Fruit fly (Drosophila melanogaster) whole organism, embryonic: ENCODE measurements around the gene sit.

ENCODE experiments used
- Atf6 ChIP-seq: fragments of 200-800 bp; sonication (Bioruptor generic); IDR thresholded peaks from 2 replicates; pipeline ENCODE4 v1.3.6; 2022; ENCODE audit warnings: missing biosample characterization, missing genetic modification characterization
- Awh ChIP-seq: fragments of 200-800 bp; sonication (Bioruptor generic); IDR thresholded peaks from 2 replicates; pipeline ENCODE4, ENCODE4 v1.3.6; 2022; ENCODE audit warnings: missing biosample characterization, missing genetic modification characterization
- Bgb ChIP-seq: fragments of 200-800 bp; sonication (Bioruptor generic); IDR thresholded peaks from 2 replicates; pipeline ENCODE4 v1.3.6; 2022; ENCODE audit warnings: missing biosample characterization, missing genetic modification characterization; ENCODE audit not compliant: partially characterized antibody
- CG10366 ChIP-seq: fragments of 200-800 bp; sonication (Bioruptor generic); IDR thresholded peaks from 2 replicates; pipeline ENCODE4 v1.3.6; 2022; ENCODE audit warnings: missing biosample characterization, missing genetic modification characterization
- CG13775 ChIP-seq: fragments of 200-800 bp; sonication (Bioruptor generic); optimal IDR thresholded peaks from 3 replicates; lab custom pipeline; 2017; ENCODE audit warnings: missing biosample characterization, mild to moderate bottlenecking, missing genetic modification characterization
- CG14860 ChIP-seq: fragments of 200-800 bp; sonication (Bioruptor generic); IDR thresholded peaks from 3 replicates; pipeline ENCODE4 v1.3.6; 2022; ENCODE audit warnings: missing biosample characterization, missing genetic modification characterization; ENCODE audit not compliant: partially characterized antibody
- CG15514 ChIP-seq: fragments of 200-800 bp; sonication (Bioruptor generic); optimal IDR thresholded peaks from 3 replicates; lab custom pipeline; 2017; ENCODE audit warnings: missing biosample characterization, missing genetic modification characterization, mild to moderate bottlenecking, moderate library complexity, missing genetic modification reagents
- CG16813 ChIP-seq: fragments of 200-800 bp; sonication (Bioruptor generic); IDR thresholded peaks from 3 replicates; pipeline ENCODE4 v1.3.6; 2022; ENCODE audit warnings: missing biosample characterization, missing genetic modification characterization; ENCODE audit not compliant: partially characterized antibody
- CG17361 ChIP-seq: fragments of 200-800 bp; sonication (Bioruptor generic); IDR thresholded peaks from 3 replicates; pipeline ENCODE4 v1.3.6; 2022; ENCODE audit warnings: missing biosample characterization, missing genetic modification characterization
- CG18262 ChIP-seq: fragments of 200-800 bp; optimal IDR thresholded peaks from 3 replicates; lab custom pipeline; 2019; ENCODE audit warnings: missing biosample characterization, mild to moderate bottlenecking, missing genetic modification characterization, moderate library complexity
- CG18599 ChIP-seq: fragments of 200-800 bp; sonication (Bioruptor generic); optimal IDR thresholded peaks from 3 replicates; lab custom pipeline; 2017; ENCODE audit warnings: missing biosample characterization, missing genetic modification characterization, mild to moderate bottlenecking, moderate library complexity, missing genetic modification reagents
- CG2875 ChIP-seq: fragments of 200-800 bp; sonication (Bioruptor generic); optimal IDR thresholded peaks from 2 replicates; lab custom pipeline; 2017; ENCODE audit warnings: missing biosample characterization, mild to moderate bottlenecking, missing genetic modification characterization, missing genetic modification reagents
- CG2889 ChIP-seq: fragments of 200-800 bp; sonication (Bioruptor generic); IDR thresholded peaks from 3 replicates; pipeline ENCODE4 v1.3.6; 2022; ENCODE audit warnings: missing biosample characterization, missing genetic modification characterization
- CG30020 ChIP-seq: fragments of 200-800 bp; optimal IDR thresholded peaks from 2 replicates; lab custom pipeline; 2019; ENCODE audit warnings: missing biosample characterization, mild to moderate bottlenecking, missing genetic modification characterization, moderate library complexity
- CG3281 ChIP-seq: fragments of 200-800 bp; sonication (Bioruptor generic); optimal IDR thresholded peaks from 3 replicates; lab custom pipeline; 2017; ENCODE audit warnings: missing biosample characterization, mild to moderate bottlenecking, missing genetic modification characterization
- CG3407 ChIP-seq: fragments of 200-800 bp; sonication (Bioruptor generic); optimal IDR thresholded peaks from 2 replicates; lab custom pipeline; 2018; ENCODE audit warnings: missing biosample characterization, mild to moderate bottlenecking, missing genetic modification characterization
- CG3726 ChIP-seq: fragments of 200-800 bp; sonication (Bioruptor generic); IDR thresholded peaks from 3 replicates; pipeline ENCODE4, ENCODE4 v1.3.6; 2022; ENCODE audit warnings: missing biosample characterization, missing genetic modification characterization
- CG4707 ChIP-seq: fragments of 200-800 bp; sonication (Bioruptor generic); optimal IDR thresholded peaks from 2 replicates; lab custom pipeline; 2018; ENCODE audit warnings: missing biosample characterization, mild to moderate bottlenecking, missing genetic modification characterization, moderate library complexity
- CG4730 ChIP-seq: fragments of 200-800 bp; sonication (Bioruptor generic); IDR thresholded peaks from 2 replicates; pipeline ENCODE4 v1.3.6; 2022; ENCODE audit warnings: missing biosample characterization, missing genetic modification characterization
- CG6791 ChIP-seq: fragments of 200-800 bp; sonication (Bioruptor generic); IDR thresholded peaks from 3 replicates; pipeline ENCODE4 v1.3.6; 2022; ENCODE audit warnings: missing biosample characterization, missing genetic modification characterization; ENCODE audit not compliant: partially characterized antibody
- CG7357 ChIP-seq: fragments of 200-800 bp; sonication (Bioruptor generic); IDR thresholded peaks from 3 replicates; pipeline ENCODE4 v1.3.6; 2022; ENCODE audit warnings: missing biosample characterization, missing genetic modification characterization
- CG7963 ChIP-seq: fragments of 200-800 bp; sonication (Bioruptor generic); IDR thresholded peaks from 3 replicates; pipeline ENCODE4 v1.3.6; 2022; ENCODE audit warnings: missing biosample characterization, missing genetic modification characterization; ENCODE audit not compliant: partially characterized antibody
- CG8089 ChIP-seq: fragments of 200-800 bp; sonication (Bioruptor generic); optimal IDR thresholded peaks from 3 replicates; lab custom pipeline; 2016; ENCODE audit warnings: missing biosample characterization, missing genetic modification characterization
- CG8388 ChIP-seq: fragments of 200-800 bp; sonication (Bioruptor generic); optimal IDR thresholded peaks from 2 replicates; lab custom pipeline; 2019; ENCODE audit warnings: missing biosample characterization, mild to moderate bottlenecking, missing genetic modification characterization, moderate library complexity
- CkIIα-i1 ChIP-seq: fragments of 200-800 bp; sonication (Bioruptor generic); IDR thresholded peaks from 2 replicates; pipeline ENCODE4 v1.3.6; 2022; ENCODE audit warnings: missing biosample characterization, missing genetic modification characterization
- Doc2 ChIP-seq: fragments of 200-800 bp; sonication (Bioruptor generic); IDR thresholded peaks from 2 replicates; pipeline ENCODE4 v1.3.6; 2022; ENCODE audit warnings: missing biosample characterization, missing genetic modification characterization
- Mad ChIP-seq: fragments of 200-800 bp; sonication (Bioruptor generic); optimal IDR thresholded peaks from 2 replicates; lab custom pipeline; 2016; ENCODE audit warnings: missing biosample characterization, missing genetic modification characterization
- NFAT ChIP-seq: fragments of 200-800 bp; sonication (Bioruptor generic); IDR thresholded peaks from 2 replicates; pipeline ENCODE4 v1.3.6; 2022; ENCODE audit warnings: missing biosample characterization, missing genetic modification characterization
- Opbp ChIP-seq: fragments of 200-800 bp; sonication (Bioruptor generic); IDR thresholded peaks from 3 replicates; pipeline ENCODE4 v1.3.6; 2022; ENCODE audit warnings: missing biosample characterization, missing genetic modification characterization; ENCODE audit not compliant: partially characterized antibody
- Sox102F ChIP-seq: fragments of 200-800 bp; sonication (Bioruptor generic); optimal IDR thresholded peaks from 2 replicates; lab custom pipeline; 2018; ENCODE audit warnings: missing biosample characterization, mild to moderate bottlenecking, missing genetic modification characterization, moderate library complexity
- amos ChIP-seq: fragments of 200-800 bp; sonication (Bioruptor generic); IDR thresholded peaks from 2 replicates; pipeline ENCODE4 v1.3.6; 2022; ENCODE audit warnings: missing biosample characterization, missing genetic modification characterization; ENCODE audit not compliant: partially characterized antibody
- ap ChIP-seq: fragments of 200-800 bp; sonication (Bioruptor generic); IDR thresholded peaks from 2 replicates; pipeline ENCODE4 v1.3.6; 2022; ENCODE audit warnings: missing biosample characterization, missing genetic modification characterization
- az2 ChIP-seq: fragments of 200-800 bp; sonication (Bioruptor generic); optimal IDR thresholded peaks from 3 replicates; lab custom pipeline; 2016; ENCODE audit warnings: missing biosample characterization, missing genetic modification characterization
- bigmax ChIP-seq: fragments of 200-800 bp; sonication (Bioruptor generic); optimal IDR thresholded peaks from 2 replicates; lab custom pipeline; 2018; ENCODE audit warnings: missing biosample characterization, mild to moderate bottlenecking, missing genetic modification characterization
- cato ChIP-seq: fragments of 200-800 bp; sonication (Bioruptor generic); optimal IDR thresholded peaks from 2 replicates; lab custom pipeline; 2016; ENCODE audit warnings: missing biosample characterization, missing genetic modification characterization, borderline replicate concordance
- chn ChIP-seq: fragments of 200-800 bp; sonication (Bioruptor generic); optimal IDR thresholded peaks from 2 replicates; lab custom pipeline; 2016; ENCODE audit warnings: missing biosample characterization, missing genetic modification characterization
- dpn ChIP-seq, 2 experiments: fragments of 200-800 bp; sonication (Bioruptor generic); optimal IDR thresholded peaks; 3 replicates each; lab custom pipeline; 2016; ENCODE audit warnings: missing biosample characterization in 2 of 2, missing genetic modification characterization in 2 of 2
- ftz-f1 ChIP-seq: fragments of 200-800 bp; sonication (Bioruptor generic); optimal IDR thresholded peaks from 2 replicates; lab custom pipeline; 2016; ENCODE audit warnings: missing biosample characterization, missing genetic modification characterization
- fu2 ChIP-seq: fragments of 200-800 bp; sonication (Bioruptor generic); optimal IDR thresholded peaks from 2 replicates; lab custom pipeline; 2016; ENCODE audit warnings: missing biosample characterization, missing genetic modification characterization
- grn ChIP-seq: fragments of 200-800 bp; sonication (Bioruptor generic); optimal IDR thresholded peaks from 3 replicates; lab custom pipeline; 2017; ENCODE audit warnings: missing biosample characterization, missing genetic modification characterization
- knrl ChIP-seq: fragments of 200-800 bp; sonication (Bioruptor generic); IDR thresholded peaks from 3 replicates; pipeline ENCODE4 v1.3.6; 2022; ENCODE audit warnings: missing biosample characterization, missing genetic modification characterization; ENCODE audit not compliant: partially characterized antibody
- lbe ChIP-seq: fragments of 200-800 bp; sonication (Bioruptor generic); optimal IDR thresholded peaks from 2 replicates; lab custom pipeline; 2016; ENCODE audit warnings: missing biosample characterization, mild to moderate bottlenecking, missing genetic modification characterization
- lilli ChIP-seq: fragments of 200-800 bp; sonication (Bioruptor generic); optimal IDR thresholded peaks from 3 replicates; lab custom pipeline; 2016; ENCODE audit warnings: missing biosample characterization, missing genetic modification characterization
- lola ChIP-seq, 3 experiments: fragments of >200 bp in 2 of 3; fragments of 200-800 bp in 1 of 3; sonication (Bioruptor generic) in 1 of 3; optimal IDR thresholded peaks; 2 replicates each; lab custom pipeline; 2017 to 2019; ENCODE audit warnings: missing biosample characterization in 3 of 3, missing genetic modification characterization in 3 of 3, mild to moderate bottlenecking in 1 of 3, moderate library complexity in 1 of 3
- mam ChIP-seq: fragments of 200-800 bp; sonication (Bioruptor generic); optimal IDR thresholded peaks from 3 replicates; lab custom pipeline; 2016; ENCODE audit warnings: missing biosample characterization, missing genetic modification characterization
- nerfin-1 ChIP-seq: fragments of 200-800 bp; sonication (Bioruptor generic); optimal IDR thresholded peaks from 3 replicates; lab custom pipeline; 2019; ENCODE audit warnings: missing biosample characterization, mild to moderate bottlenecking, missing genetic modification characterization, moderate library complexity
- pnt ChIP-seq: fragments of 200-800 bp; sonication (Bioruptor generic); optimal IDR thresholded peaks from 3 replicates; lab custom pipeline; 2016; ENCODE audit warnings: missing biosample characterization, missing genetic modification characterization
- stc ChIP-seq: fragments of 200-800 bp; sonication (Bioruptor generic); IDR thresholded peaks from 2 replicates; pipeline ENCODE4 v1.3.6; 2022; ENCODE audit warnings: missing biosample characterization, missing genetic modification characterization
- sug ChIP-seq: fragments of 200-800 bp; optimal IDR thresholded peaks from 2 replicates; lab custom pipeline; 2019; ENCODE audit warnings: missing biosample characterization, mild to moderate bottlenecking, missing genetic modification characterization, moderate library complexity
- tx ChIP-seq: fragments of 200-800 bp; sonication (Bioruptor generic); optimal IDR thresholded peaks from 2 replicates; lab custom pipeline; 2016; ENCODE audit warnings: missing biosample characterization, missing genetic modification characterization

Gene sit

dm6 chr3R:22530305-22530704, 32.1 kb downstream of the sit start, which contains the start of gene CG33099 (continued):
- TF ChIP-seq bigmax (GFP tag; lab: Kevin White, UChicago): no peak
- peak; percentile 33 for TF ChIP-seq CG2875 (GFP tag; lab: Kevin White, UChicago)
- TF ChIP-seq CG6791 (GFP tag; lab: Robert Waterston, UW): no peak
- TF ChIP-seq cato (GFP tag; lab: Kevin White, UChicago): no peak
- TF ChIP-seq CG4707 (GFP tag; lab: Kevin White, UChicago): peak; percentile 3
- no peak for TF ChIP-seq dpn (GFP tag; optimal IDR thresholded peaks at IDR 0.05; lab: Kevin White, UChicago)
- no peak for TF ChIP-seq CG4730 (GFP tag; lab: Robert Waterston, UW)
- TF ChIP-seq lola (GFP tag; optimal IDR thresholded peaks at IDR 0.05; lab: Kevin White, UChicago): peak in 1 of 3 experiments; percentile 7
- TF ChIP-seq knrl (GFP tag; lab: Robert Waterston, UW): no peak
- TF ChIP-seq lbe: no peak
- TF ChIP-seq CG2889 (GFP tag; lab: Robert Waterston, UW): no peak
- TF ChIP-seq az2 (GFP tag; lab: Kevin White, UChicago): no peak
- TF ChIP-seq CG3281 (GFP tag; lab: Kevin White, UChicago): peak; percentile 57
- TF ChIP-seq ap (GFP tag; lab: Robert Waterston, UW): no peak
- TF ChIP-seq nerfin-1: no peak
- TF ChIP-seq CG3726: no peak
- no peak for TF ChIP-seq CG8388
- peak; percentile 45; the same call in 1 of the 2 replicates for TF ChIP-seq Bgb (GFP tag; lab: Robert Waterston, UW)
- TF ChIP-seq CkIIα-i1: no peak
- no peak for TF ChIP-seq lilli (GFP tag; lab: Kevin White, UChicago)
- 0 out of 2 replicates have a peak, but pooled peaks have one; percentile 40 for TF ChIP-seq Awh (GFP tag; lab: Robert Waterston, UW)
- no peak for TF ChIP-seq Sox102F (GFP tag; lab: Kevin White, UChicago)
- TF ChIP-seq CG14860 (GFP tag; lab: Robert Waterston, UW): no peak
- TF ChIP-seq CG3407 (GFP tag; lab: Kevin White, UChicago): peak; percentile 45
- TF ChIP-seq Atf6 (GFP tag; lab: Robert Waterston, UW): peak; percentile 52; the same call in 1 of the 2 replicates
- no peak for TF ChIP-seq CG10366 (GFP tag; lab: Robert Waterston, UW)
- TF ChIP-seq CG7963: no peak
- peak; percentile 65 for TF ChIP-seq sug
- TF ChIP-seq ftz-f1 (GFP tag; lab: Kevin White, UChicago): no peak
- TF ChIP-seq grn (GFP tag; lab: Kevin White, UChicago): peak; percentile 72
- no peak for TF ChIP-seq tx (GFP tag; lab: Kevin White, UChicago)
- TF ChIP-seq amos (GFP tag; lab: Robert Waterston, UW): no peak
- no peak for TF ChIP-seq fu2 (GFP tag; lab: Kevin White, UChicago)
- peak; percentile 46; the same call in 1 of the 2 replicates for TF ChIP-seq stc (GFP tag; lab: Robert Waterston, UW)
- TF ChIP-seq mam: peak; percentile 14
- peak; percentile 67 for TF ChIP-seq CG18599 (GFP tag; lab: Kevin White, UChicago)
- TF ChIP-seq NFAT (GFP tag; lab: Robert Waterston, UW): peak; percentile 45; the same call in 1 of the 2 replicates
- TF ChIP-seq CG17361 (GFP tag; lab: Robert Waterston, UW): no peak
- peak; percentile 83 for TF ChIP-seq CG15514 (GFP tag; lab: Kevin White, UChicago)
- no peak for TF ChIP-seq CG13775 (GFP tag; lab: Kevin White, UChicago)
- TF ChIP-seq Doc2 (GFP tag; lab: Robert Waterston, UW): no peak
- TF ChIP-seq CG16813 (GFP tag; lab: Robert Waterston, UW): no peak
- no peak for TF ChIP-seq pnt (GFP tag; lab: Kevin White, UChicago)
- no peak for TF ChIP-seq Opbp (GFP tag; lab: Robert Waterston, UW)
- no peak for TF ChIP-seq CG30020 (tag; lab: Kevin White, UChicago)
- no peak for TF ChIP-seq CG7357 (GFP tag; lab: Robert Waterston, UW)
- no peak for TF ChIP-seq chn
- TF ChIP-seq CG8089 (GFP tag; lab: Kevin White, UChicago): no peak
- peak; percentile 31 for TF ChIP-seq Mad
- TF ChIP-seq CG18262 (tag; lab: Kevin White, UChicago): peak; percentile 14
